Fruit fly (Drosophila melanogaster) whole organism, prepupa: ENCODE results near the gene CG17118.

ENCODE experiments used
- Blimp-1 ChIP-seq: fragments of 200-800 bp; sonication (Bioruptor generic); optimal IDR thresholded peaks from 3 replicates; lab custom pipeline; 2017; ENCODE audit warnings: missing biosample characterization, missing genetic modification characterization, mild to moderate bottlenecking, moderate library complexity, missing genetic modification reagents
- CG11762 ChIP-seq: fragments of 200-800 bp; sonication (Bioruptor generic); optimal IDR thresholded peaks from 3 replicates; lab custom pipeline; 2016; ENCODE audit warnings: missing biosample characterization, missing genetic modification characterization; ENCODE audit not compliant: insufficient read depth
- CG1621 ChIP-seq: fragments of 200-800 bp; sonication (Bioruptor generic); optimal IDR thresholded peaks from 3 replicates; lab custom pipeline; 2018; ENCODE audit warnings: missing biosample characterization, mild to moderate bottlenecking, missing genetic modification characterization
- CG16779 ChIP-seq: fragments of 200-800 bp; sonication (Bioruptor generic); optimal IDR thresholded peaks from 3 replicates; lab custom pipeline; 2017; ENCODE audit warnings: missing biosample characterization, mild to moderate bottlenecking, missing genetic modification characterization
- CG31627 ChIP-seq: fragments of 200-800 bp; sonication (Bioruptor generic); optimal IDR thresholded peaks from 3 replicates; lab custom pipeline; 2016; ENCODE audit warnings: missing biosample characterization, missing genetic modification characterization
- CG32006 ChIP-seq: fragments of 200-800 bp; sonication (Bioruptor generic); optimal IDR thresholded peaks from 3 replicates; lab custom pipeline; 2017; ENCODE audit warnings: missing biosample characterization, mild to moderate bottlenecking, missing genetic modification characterization
- CG3919 ChIP-seq: fragments of 200-800 bp; sonication (Bioruptor generic); optimal IDR thresholded peaks from 3 replicates; lab custom pipeline; 2016; ENCODE audit warnings: missing biosample characterization, missing genetic modification characterization
- CG7368 ChIP-seq: fragments of 200-800 bp; sonication (Bioruptor generic); optimal IDR thresholded peaks from 3 replicates; lab custom pipeline; 2016; ENCODE audit warnings: missing biosample characterization, missing genetic modification characterization
- CG8319 ChIP-seq: fragments of 200-800 bp; sonication (Bioruptor generic); optimal IDR thresholded peaks from 3 replicates; lab custom pipeline; 2016; ENCODE audit warnings: missing biosample characterization, missing genetic modification characterization
- CG9139 ChIP-seq: fragments of 200-800 bp; sonication (Bioruptor generic); optimal IDR thresholded peaks from 3 replicates; lab custom pipeline; 2017; ENCODE audit warnings: missing biosample characterization, mild to moderate bottlenecking, missing genetic modification characterization
- Eip78C ChIP-seq: fragments of 200-800 bp; sonication (Bioruptor generic); peaks from one replicate; lab custom pipeline; 2016; ENCODE audit warnings: missing biosample characterization, missing genetic modification characterization
- Ets21C ChIP-seq: fragments of 200-800 bp; sonication (Bioruptor generic); optimal IDR thresholded peaks from 3 replicates; lab custom pipeline; 2016; ENCODE audit warnings: missing biosample characterization, missing genetic modification characterization
- Gug ChIP-seq: fragments of 200-800 bp; sonication (Bioruptor generic); IDR thresholded peaks from 2 replicates; pipeline ENCODE4 v1.3.6; 2022; ENCODE audit warnings: missing biosample characterization, missing genetic modification characterization
- Hr38 ChIP-seq: sonication (Bioruptor generic); optimal IDR thresholded peaks from 2 replicates; lab custom pipeline; 2016; ENCODE audit warnings: missing biosample characterization, missing genetic modification characterization
- Hr39 ChIP-seq: fragments of 200-800 bp; sonication (Bioruptor generic); optimal IDR thresholded peaks from 2 replicates; lab custom pipeline; 2016; ENCODE audit warnings: missing biosample characterization, missing genetic modification characterization
- Hr4 ChIP-seq: fragments of 200-800 bp; sonication (Bioruptor generic); optimal IDR thresholded peaks from 3 replicates; lab custom pipeline; 2016; ENCODE audit warnings: missing biosample characterization, missing genetic modification characterization
- Met ChIP-seq: fragments of 200-800 bp; sonication (Bioruptor generic); optimal IDR thresholded peaks from 3 replicates; lab custom pipeline; 2016; ENCODE audit warnings: missing biosample characterization, missing genetic modification characterization
- OdsH ChIP-seq: fragments of 200-800 bp; sonication (Bioruptor generic); optimal IDR thresholded peaks from 3 replicates; lab custom pipeline; 2016; ENCODE audit warnings: missing biosample characterization, missing genetic modification characterization
- Smox ChIP-seq: fragments of 200-800 bp; sonication (Bioruptor generic); optimal IDR thresholded peaks from 3 replicates; lab custom pipeline; 2016; ENCODE audit warnings: missing biosample characterization, missing genetic modification characterization
- Sox15 ChIP-seq: fragments of 200-800 bp; sonication (Bioruptor generic); optimal IDR thresholded peaks from 3 replicates; lab custom pipeline; 2016; ENCODE audit warnings: missing biosample characterization, missing genetic modification characterization
- achi ChIP-seq: fragments of 200-800 bp; sonication (Bioruptor generic); optimal IDR thresholded peaks from 3 replicates; lab custom pipeline; 2016; ENCODE audit warnings: missing biosample characterization, missing genetic modification characterization
- acj6 ChIP-seq: fragments of 200-800 bp; sonication (Bioruptor generic); optimal IDR thresholded peaks from 3 replicates; lab custom pipeline; 2016; ENCODE audit warnings: missing biosample characterization, missing genetic modification characterization
- cyc ChIP-seq: fragments of 200-800 bp; sonication (Bioruptor generic); optimal IDR thresholded peaks from 3 replicates; lab custom pipeline; 2016; ENCODE audit warnings: missing biosample characterization, missing genetic modification characterization
- dac ChIP-seq: fragments of 200-800 bp; sonication (Bioruptor generic); optimal IDR thresholded peaks from 2 replicates; lab custom pipeline; 2017; ENCODE audit warnings: missing biosample characterization, mild to moderate bottlenecking, missing genetic modification characterization
- eg ChIP-seq: fragments of 200-800 bp; sonication (Bioruptor generic); IDR thresholded peaks from 3 replicates; pipeline ENCODE4 v1.3.6; 2022; ENCODE audit warnings: missing biosample characterization, missing genetic modification characterization
- esn ChIP-seq: fragments of 200-800 bp; sonication (Bioruptor generic); optimal IDR thresholded peaks from 2 replicates; lab custom pipeline; 2016; ENCODE audit warnings: missing biosample characterization, mild to moderate bottlenecking, missing genetic modification characterization, moderate library complexity
- fd85E ChIP-seq: fragments of 200-800 bp; sonication (Bioruptor generic); optimal IDR thresholded peaks from 3 replicates; lab custom pipeline; 2016; ENCODE audit warnings: missing biosample characterization, missing genetic modification characterization
- lz ChIP-seq: fragments of 200-800 bp; sonication (Bioruptor generic); optimal IDR thresholded peaks from 3 replicates; lab custom pipeline; 2016; ENCODE audit warnings: missing biosample characterization, missing genetic modification characterization
- ss ChIP-seq, 2 experiments: fragments of 200-800 bp; sonication (Bioruptor generic); optimal IDR thresholded peaks; 2 replicates in 1 of 2; 3 replicates in 1 of 2; lab custom pipeline; 2017 to 2018; ENCODE audit warnings: mild to moderate bottlenecking in 2 of 2, missing biosample characterization in 2 of 2, missing genetic modification characterization in 2 of 2, moderate library complexity in 1 of 2

The CG17118 gene

dm6 chr2L:10682912-10683311, 47.1 kb upstream of the CG17118 start:
- no peak for TF ChIP-seq CG16779 (tag; lab: Kevin White, UChicago)
- no peak for TF ChIP-seq Smox
- TF ChIP-seq Ets21C, result no peak
- no peak for TF ChIP-seq CG11762 (GFP tag; lab: Kevin White, UChicago)
- no peak for TF ChIP-seq acj6 (GFP tag; lab: Kevin White, UChicago)
- TF ChIP-seq Blimp-1 (GFP tag; lab: Kevin White, UChicago), result no peak
- TF ChIP-seq eg (GFP tag; lab: Robert Waterston, UW), result no peak
- no peak for TF ChIP-seq esn (GFP tag; lab: Kevin White, UChicago)
- TF ChIP-seq Eip78C (GFP tag; lab: Kevin White, UChicago), result no peak
- TF ChIP-seq, all 60 proteins: peak for 0

- no peak for TF ChIP-seq cyc (GFP tag; lab: Kevin White, UChicago)
- no peak for TF ChIP-seq Ets21C
- no peak for TF ChIP-seq fd85E
These were observed 45.7 kb upstream of the CG17118 start, which contains the start of gene CG7299 for dm6 chr2L:10684309-10684708. Gene CG7299, minus strand, starts transcription at chr2L:10684409.

dm6 chr2L:10685666-10686065, 44.4 kb upstream of the CG17118 start:
- no peak for TF ChIP-seq Hr39

DNA sequence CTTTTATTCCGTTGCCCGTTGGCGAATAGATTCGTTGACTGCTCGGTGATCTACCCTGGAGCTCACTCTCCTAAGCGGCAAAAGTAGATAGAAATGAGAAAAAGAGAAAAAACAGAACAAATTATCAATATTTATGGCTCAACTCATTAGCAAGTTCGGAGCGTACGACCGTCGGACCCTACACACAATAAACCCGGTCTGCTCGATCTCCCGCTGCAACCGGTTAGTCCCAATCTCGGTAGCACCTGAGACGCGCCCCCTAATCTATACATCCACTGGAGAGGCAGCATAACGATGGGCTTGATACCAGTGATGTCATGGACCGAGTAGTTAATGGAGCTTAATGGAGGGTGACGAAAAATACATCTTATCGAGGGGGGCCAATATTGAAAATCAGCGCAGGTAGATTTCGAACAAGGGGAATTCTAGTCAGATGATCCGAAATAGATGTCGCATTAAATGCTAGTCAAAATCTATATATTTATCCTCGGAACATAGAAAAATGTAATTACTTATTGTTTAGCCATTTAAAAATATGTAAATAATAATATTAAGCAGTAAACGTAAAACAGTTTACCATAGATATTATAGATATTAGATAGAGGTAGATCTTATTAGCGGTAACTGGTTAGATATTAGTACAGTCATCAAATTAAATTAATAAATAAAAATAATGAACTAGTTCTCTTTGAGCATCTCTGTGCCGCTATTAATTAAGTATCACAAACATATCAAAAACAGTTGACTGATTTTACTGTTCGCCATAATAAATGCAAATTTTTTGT, 42.9 kb upstream of the CG17118 start, which contains the start of gene CG7296:
Gene CG7296, minus strand, starts transcription at position 58 of the 785 bp plus-strand sequence.
- TF ChIP-seq Eip78C (GFP tag; lab: Kevin White, UChicago) (peak; percentile 10), CG1621 (tag; lab: Kevin White, UChicago) (peak; percentile 33), dac (no peak)
- TF ChIP-seq, all 60 proteins: peak for 2

DNA sequence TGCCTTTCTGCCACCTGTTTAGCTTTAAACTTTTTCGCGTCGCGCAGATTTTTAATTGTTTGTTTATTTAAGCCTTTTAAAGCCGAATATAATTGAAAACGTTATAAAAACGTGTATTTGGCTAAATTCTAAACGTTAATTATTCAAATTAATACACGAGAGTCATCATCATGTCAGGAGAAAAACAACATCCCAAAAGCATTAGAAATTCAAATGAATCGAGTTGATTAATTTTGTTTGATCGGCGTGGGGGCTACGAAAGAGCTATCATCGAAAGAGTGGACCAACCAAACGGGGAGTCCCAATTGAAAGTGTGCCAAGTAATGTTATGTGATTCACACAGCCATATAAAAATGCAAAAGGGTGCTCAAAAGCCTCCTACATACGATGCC, 42.3 kb upstream of the CG17118 start:
- TF ChIP-seq Met (GFP tag; lab: Kevin White, UChicago) (no peak), Eip78C (GFP tag; lab: Kevin White, UChicago) (no peak), Hr38 (GFP tag; lab: Kevin White, UChicago) (no peak), CG31627 (GFP tag; lab: Kevin White, UChicago) (no peak), acj6 (GFP tag; lab: Kevin White, UChicago) (no peak), Gug (GFP tag; lab: Robert Waterston, UW) (no peak), OdsH (GFP tag; lab: Kevin White, UChicago) (no peak)

DNA sequence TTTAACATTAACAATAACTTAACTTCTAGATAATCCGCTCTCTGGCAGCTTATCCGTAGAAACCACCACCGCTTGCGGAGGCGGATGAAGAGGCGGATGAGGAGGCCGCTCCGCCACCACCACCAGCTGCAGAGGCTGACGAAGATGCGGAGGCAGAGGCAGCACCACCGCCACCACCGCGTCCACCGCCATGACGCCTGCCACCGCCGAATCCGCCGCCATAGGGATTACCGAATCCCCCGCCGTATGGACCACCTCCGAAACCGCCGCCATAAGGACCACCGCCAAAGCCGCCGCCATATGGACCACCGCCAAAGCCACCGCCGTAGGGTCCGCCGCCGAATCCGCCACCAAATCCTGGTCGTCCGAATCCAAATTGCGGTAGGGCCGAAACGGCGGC, 41.3 kb upstream of the CG17118 start:
- TF ChIP-seq Ets21C (no peak), CG9139 (GFP tag; lab: Kevin White, UChicago) (no peak), CG7368 (GFP tag; lab: Kevin White, UChicago) (no peak), Sox15 (GFP tag; lab: Kevin White, UChicago) (no peak), Hr4 (no peak), fd85E (no peak), Gug (GFP tag; lab: Robert Waterston, UW) (no peak), achi (GFP tag; lab: Kevin White, UChicago) (no peak), ss (GFP tag; optimal IDR thresholded peaks at IDR 0.05; lab: Kevin White, UChicago) (no peak), CG3919 (no peak), OdsH (GFP tag; lab: Kevin White, UChicago) (no peak), CG8319 (GFP tag; lab: Kevin White, UChicago) (no peak), CG32006 (GFP tag; lab: Kevin White, UChicago) (no peak), lz (no peak)
